Worm (Caenorhabditis elegans): ENCODE results near the gene B0281.1.

The B0281.1 gene

DNA sequence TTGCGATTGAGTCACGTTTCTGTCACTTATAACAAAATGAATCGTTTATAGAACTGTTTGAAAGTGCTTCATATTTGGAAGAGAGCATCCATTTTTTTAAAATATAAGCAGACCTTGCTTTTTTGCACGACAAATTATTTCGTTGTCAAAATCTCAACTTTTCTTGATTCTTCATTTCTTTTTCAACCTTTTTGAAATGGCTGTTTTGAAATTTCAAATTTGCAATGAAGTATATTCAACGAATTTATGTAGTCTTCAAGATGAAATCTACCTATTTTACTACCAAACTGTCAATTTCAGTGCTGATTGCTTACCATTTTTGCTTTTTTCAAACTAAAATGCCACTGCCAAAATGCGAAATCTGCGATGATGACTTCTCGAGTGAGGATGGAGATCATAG is 6.1 kb upstream of the B0281.1 start, which contains the start of gene B0281.3:
TSS of gene B0281.3 (plus strand) at position 301 of the 400 bp plus-strand sequence.
- no peak for TF ChIP-seq egl-27 (tag; optimal IDR thresholded peaks at IDR 0.05)
- no peak for TF ChIP-seq blmp-1 (tag; optimal IDR thresholded peaks at IDR 0.05; ENCODE audit: insufficient read depth)
- TF ChIP-seq C34F6.9 (tag; optimal IDR thresholded peaks at IDR 0.05), result no peak
- TF ChIP-seq R02D3.7 (tag; optimal IDR thresholded peaks at IDR 0.05), result no peak
- no peak for TF ChIP-seq unc-39 (tag; optimal IDR thresholded peaks at IDR 0.05)
- no peak for TF ChIP-seq unc-55 (GFP tag; optimal IDR thresholded peaks at IDR 0.05)
- no peak for TF ChIP-seq peb-1 (tag; optimal IDR thresholded peaks at IDR 0.05)
- no peak for TF ChIP-seq nhr-10 (tag; optimal IDR thresholded peaks at IDR 0.05)
- no peak for TF ChIP-seq F13H6.1 (tag; optimal IDR thresholded peaks at IDR 0.05)
- no peak for TF ChIP-seq nhr-21 (tag; optimal IDR thresholded peaks at IDR 0.05)
- TF ChIP-seq unc-62 (GFP tag; optimal IDR thresholded peaks at IDR 0.05), result no peak
- TF ChIP-seq lin-13 (GFP tag; optimal IDR thresholded peaks at IDR 0.05), result no peak
- TF ChIP-seq gmeb-1 (tag; optimal IDR thresholded peaks at IDR 0.05), result no peak
- TF ChIP-seq ZK546.5 (tag; optimal IDR thresholded peaks at IDR 0.05), result no peak
- no peak for TF ChIP-seq aly-2 (tag; optimal IDR thresholded peaks at IDR 0.05)
- no peak for TF ChIP-seq alr-1 (tag; optimal IDR thresholded peaks at IDR 0.05)

DNA sequence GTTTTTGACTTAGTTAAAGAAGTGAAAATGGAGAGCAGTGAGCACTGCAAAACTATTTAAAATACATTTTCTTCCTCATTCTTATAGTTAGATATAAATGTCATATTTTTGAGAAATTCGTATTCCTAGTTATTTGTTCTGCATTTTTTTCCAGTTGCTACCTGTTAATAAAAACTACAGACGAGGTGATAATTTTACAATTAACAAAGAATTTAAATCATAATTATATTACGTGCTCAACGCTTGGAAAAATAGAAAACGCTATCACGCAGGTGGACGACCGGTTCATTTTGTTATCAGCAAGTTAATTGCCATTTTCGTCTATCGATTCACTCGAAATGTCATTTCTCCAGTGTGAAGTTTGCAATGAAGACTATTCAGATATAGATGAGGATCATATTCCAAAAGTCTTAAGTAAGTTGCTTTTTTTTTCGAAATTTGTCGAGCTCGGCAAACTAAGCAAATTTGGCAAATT is 5.1 kb downstream of the B0281.1 start, which contains the start of the genes ZK1240.5 and ZK1240.9:
TSS of gene ZK1240.5 (minus strand) at position 51 of the 475 bp plus-strand sequence.
TSS of gene ZK1240.9 (plus strand) at position 307 of the 475 bp plus-strand sequence.
- TF ChIP-seq R02D3.7 (tag; optimal IDR thresholded peaks at IDR 0.05), result no peak
- TF ChIP-seq fos-1 (tag; optimal IDR thresholded peaks at IDR 0.05), result peak; percentile 21
- TF ChIP-seq mab-5 (tag; optimal IDR thresholded peaks at IDR 0.05), result no peak

DNA sequence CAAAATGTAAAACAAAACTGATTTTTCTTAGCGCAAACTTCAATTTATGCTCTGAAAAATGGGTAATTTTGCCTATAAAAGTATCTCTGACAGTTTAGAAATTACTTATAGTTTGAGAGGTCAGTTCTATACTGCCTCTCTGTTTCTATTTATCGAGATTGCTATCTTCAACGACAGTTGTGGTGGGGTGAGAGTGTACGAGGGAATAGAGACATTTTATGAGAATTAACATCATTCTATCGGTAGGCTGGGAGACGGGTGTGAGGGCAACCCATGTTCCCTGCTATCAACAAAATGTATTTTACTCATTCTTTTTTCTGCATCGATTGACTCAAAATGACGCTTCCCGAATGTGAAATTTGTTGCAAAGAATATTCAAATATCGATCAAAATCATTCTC is 7.2 kb downstream of the B0281.1 start, which contains the start of gene ZK1240.3:
TSS of gene ZK1240.3 (plus strand) at position 238 of the 400 bp plus-strand sequence.
- TF ChIP-seq fos-1 (tag; optimal IDR thresholded peaks at IDR 0.05) (peak; percentile 87), R02D3.7 (tag; optimal IDR thresholded peaks at IDR 0.05) (no peak)

DNA sequence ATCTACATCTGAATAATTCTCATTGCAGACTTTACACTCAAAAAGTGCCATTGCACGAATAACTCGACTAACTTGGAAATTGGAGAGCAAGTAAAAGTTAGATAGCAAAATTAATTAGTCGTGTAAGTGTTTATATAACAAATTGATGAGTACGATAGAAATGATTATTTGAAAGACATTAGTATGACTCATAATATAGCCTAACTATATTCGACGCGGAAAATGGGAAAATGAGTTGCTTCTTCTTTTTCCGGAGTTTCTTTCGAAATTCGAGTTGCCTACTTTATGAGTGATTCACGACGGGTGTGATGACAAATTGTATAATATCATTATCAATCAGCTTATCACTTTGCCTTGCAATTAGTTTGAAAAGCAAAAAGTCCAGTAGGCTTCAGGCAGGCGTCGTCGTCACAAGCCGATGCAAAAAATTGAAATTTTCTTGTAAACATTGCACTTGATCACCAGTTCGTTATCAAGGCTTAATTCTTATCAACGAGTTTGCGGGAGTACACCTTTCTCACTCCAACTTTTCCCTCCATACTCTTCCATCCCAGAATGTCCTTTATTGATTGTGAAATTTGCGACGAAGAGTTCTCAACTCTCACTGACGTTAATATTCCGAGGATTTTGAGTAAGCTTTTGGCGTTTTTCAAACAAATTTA is 10.1 kb downstream of the B0281.1 start, which contains the start of the genes ZK1240.6 and ZK1240.2:
TSS of gene ZK1240.6 (minus strand) at position 51 of the 662 bp plus-strand sequence.
TSS of gene ZK1240.2 (plus strand) at position 520 of the 662 bp plus-strand sequence.
- peak; percentile 21 for TF ChIP-seq sma-9 (GFP tag; optimal IDR thresholded peaks at IDR 0.05)
- TF ChIP-seq sma-9 (tag; optimal IDR thresholded peaks at IDR 0.05), result no peak
- TF ChIP-seq aly-2 (tag; optimal IDR thresholded peaks at IDR 0.05), result no peak
- TF ChIP-seq mab-5 (tag; optimal IDR thresholded peaks at IDR 0.05), result no peak
- no peak for TF ChIP-seq dmd-4 (tag; optimal IDR thresholded peaks at IDR 0.05)
- TF ChIP-seq C34F6.9 (tag; optimal IDR thresholded peaks at IDR 0.05), result no peak
- peak; percentile 76 for TF ChIP-seq fos-1 (tag; optimal IDR thresholded peaks at IDR 0.05)
- no peak for TF ChIP-seq sma-3 (GFP tag; optimal IDR thresholded peaks at IDR 0.05)
- TF ChIP-seq nhr-23 (tag; optimal IDR thresholded peaks at IDR 0.05), result no peak

DNA sequence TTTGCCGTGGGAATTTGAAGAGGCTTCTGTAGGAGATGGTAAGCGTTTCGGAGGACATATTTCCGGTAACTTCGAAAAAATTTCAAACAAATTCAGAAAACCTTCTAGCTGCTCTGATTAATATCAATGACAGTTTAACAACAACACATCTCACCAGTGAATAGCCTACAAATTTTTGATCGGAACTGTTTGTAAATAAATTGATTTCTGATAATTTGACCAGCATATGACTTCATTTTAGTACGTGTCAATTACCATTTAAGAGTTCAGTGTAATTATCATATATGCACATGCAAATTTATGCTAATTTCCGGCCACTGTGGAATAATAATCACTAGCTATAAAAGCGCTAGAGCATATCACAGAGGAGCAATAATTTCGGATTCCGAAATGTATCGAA is 12.1 kb downstream of the B0281.1 start, which contains the start of gene ZK1240.11:
TSS of gene ZK1240.11 (plus strand) at position 301 of the 400 bp plus-strand sequence.
- TF ChIP-seq sma-9 (GFP tag; optimal IDR thresholded peaks at IDR 0.05) (no peak), sma-9 (tag; optimal IDR thresholded peaks at IDR 0.05) (no peak), ztf-11 (tag; optimal IDR thresholded peaks at IDR 0.05) (no peak), skn-1 (tag; optimal IDR thresholded peaks at IDR 0.05) (no peak), unc-39 (tag; optimal IDR thresholded peaks at IDR 0.05) (no peak), nhr-25 (tag; optimal IDR thresholded peaks at IDR 0.05) (no peak), mdl-1 (tag; optimal IDR thresholded peaks at IDR 0.05) (no peak), mab-5 (tag; optimal IDR thresholded peaks at IDR 0.05) (no peak)

DNA sequence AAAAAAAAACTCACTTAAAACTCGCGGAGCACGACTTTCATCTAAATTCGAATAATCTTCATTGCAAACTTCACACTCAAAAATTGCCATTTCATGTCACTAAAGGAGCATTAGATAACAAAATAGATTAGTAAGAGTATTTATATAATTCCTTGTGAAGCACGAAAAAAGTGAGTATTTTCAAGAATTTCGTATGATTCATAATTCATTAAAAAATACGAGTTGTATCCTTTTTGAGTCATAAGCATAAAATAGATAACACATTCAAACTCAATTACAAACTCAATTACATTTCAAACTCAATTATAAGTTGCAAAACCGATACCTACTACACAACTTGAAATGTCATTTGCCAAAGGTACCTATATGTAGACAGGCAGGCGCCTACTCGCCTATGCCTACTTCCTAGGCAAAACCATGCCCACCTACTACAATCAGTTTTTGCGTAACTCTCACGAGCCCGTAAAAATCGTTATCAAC is 16.1 kb downstream of the B0281.1 start, which contains the start of the genes ZK1240.8 and ZK1240.1:
TSS of gene ZK1240.8 (minus strand) at position 101 of the 480 bp plus-strand sequence.
TSS of gene ZK1240.1 (plus strand) at position 430 of the 480 bp plus-strand sequence.
- TF ChIP-seq lin-39 (tag; optimal IDR thresholded peaks at IDR 0.05), result no peak
- TF ChIP-seq aly-2 (tag; optimal IDR thresholded peaks at IDR 0.05), result no peak
- TF ChIP-seq unc-39 (tag; optimal IDR thresholded peaks at IDR 0.05), result no peak
- no peak for TF ChIP-seq nhr-129 (tag; optimal IDR thresholded peaks at IDR 0.05)
- no peak for TF ChIP-seq lin-11 (tag; optimal IDR thresholded peaks at IDR 0.05)
- TF ChIP-seq alr-1 (tag; optimal IDR thresholded peaks at IDR 0.05), result no peak
- no peak for TF ChIP-seq C34F6.9 (tag; optimal IDR thresholded peaks at IDR 0.05)
- TF ChIP-seq nhr-12 (tag; optimal IDR thresholded peaks at IDR 0.05), result no peak
- no peak for TF ChIP-seq unc-55 (GFP tag; optimal IDR thresholded peaks at IDR 0.05)
- no peak for TF ChIP-seq elt-1 (tag; optimal IDR thresholded peaks at IDR 0.05)
- no peak for TF ChIP-seq nhr-237 (tag; optimal IDR thresholded peaks at IDR 0.05)

Measured in whole organism, L2 larva.